Fruit fly (Drosophila melanogaster): ENCODE measurements around the gene Srp72.

Gene Srp72

dm6 chr3R:20546662-20547620, 41.6 kb upstream of the Srp72 start:
- TF ChIP-seq Mnt (GFP tag; optimal IDR thresholded peaks at IDR 0.05) (peak; percentile 55), tj (GFP tag; optimal IDR thresholded peaks at IDR 0.05) (peak; percentile 95), CG12768 (GFP tag; optimal IDR thresholded peaks at IDR 0.05) (peak; percentile 71), CG5204 (GFP tag; optimal IDR thresholded peaks at IDR 0.05) (no peak), CG14711 (tag; optimal IDR thresholded peaks at IDR 0.05) (peak; percentile 36), CG7045 (GFP tag; optimal IDR thresholded peaks at IDR 0.05) (no peak), ovo (GFP tag; optimal IDR thresholded peaks at IDR 0.05) (peak; percentile 47), bab1 (GFP tag; optimal IDR thresholded peaks at IDR 0.05) (no peak), toe (GFP tag; optimal IDR thresholded peaks at IDR 0.05) (peak; percentile 6), CG33017 (tag; optimal IDR thresholded peaks at IDR 0.05) (peak; percentile 9), pad (GFP tag; optimal IDR thresholded peaks at IDR 0.05) (no peak), Crg-1 (GFP tag; optimal IDR thresholded peaks at IDR 0.05) (no peak), CG7101 (tag; optimal IDR thresholded peaks at IDR 0.05) (peak; percentile 18), CG11617 (GFP tag; optimal IDR thresholded peaks at IDR 0.05) (peak; percentile 11), cic (GFP tag; optimal IDR thresholded peaks at IDR 0.05) (peak; percentile 91), Clk (GFP tag; optimal IDR thresholded peaks at IDR 0.05) (no peak)

- no peak for TF ChIP-seq bab1 (GFP tag; optimal IDR thresholded peaks at IDR 0.05)
- no peak for TF ChIP-seq CG14711 (tag; optimal IDR thresholded peaks at IDR 0.05)
- no peak for TF ChIP-seq CG7101 (tag; optimal IDR thresholded peaks at IDR 0.05)
- peak; percentile 14 for TF ChIP-seq cic (GFP tag; optimal IDR thresholded peaks at IDR 0.05)
- no peak for TF ChIP-seq Mnt (GFP tag; optimal IDR thresholded peaks at IDR 0.05)
- no peak for TF ChIP-seq CG33017 (tag; optimal IDR thresholded peaks at IDR 0.05)
- peak; percentile 76 for TF ChIP-seq tj (GFP tag; optimal IDR thresholded peaks at IDR 0.05)
- TF ChIP-seq CG5204 (GFP tag; optimal IDR thresholded peaks at IDR 0.05), result no peak
Observed at dm6 chr3R:20547758-20548157, 40.8 kb upstream of the Srp72 start.

DNA sequence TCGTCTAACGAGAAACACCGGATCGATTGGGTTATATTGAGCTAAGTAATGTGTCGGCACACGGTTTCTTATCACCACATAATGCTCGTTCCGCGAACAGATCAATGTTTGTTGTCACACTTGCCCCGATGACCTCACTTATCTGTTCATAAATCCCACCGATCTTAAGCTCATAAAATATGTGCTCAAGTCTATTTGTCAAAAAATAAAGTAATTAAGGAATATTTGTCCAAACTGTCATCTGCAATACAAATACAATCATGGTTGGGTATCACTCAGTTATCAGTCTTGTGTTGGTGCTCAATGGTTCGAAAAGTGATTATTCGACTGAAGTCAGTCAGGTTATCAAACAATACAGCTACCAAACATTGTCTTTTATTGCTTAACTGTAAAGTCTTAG, 40.3 kb upstream of the Srp72 start:
- TF ChIP-seq CG14711 (tag; optimal IDR thresholded peaks at IDR 0.05) (no peak), ovo (GFP tag; optimal IDR thresholded peaks at IDR 0.05) (no peak), CG12768 (GFP tag; optimal IDR thresholded peaks at IDR 0.05) (no peak), tj (GFP tag; optimal IDR thresholded peaks at IDR 0.05) (no peak), CG7101 (tag; optimal IDR thresholded peaks at IDR 0.05) (no peak), CG33017 (tag; optimal IDR thresholded peaks at IDR 0.05) (no peak)

dm6 chr3R:20549017-20549854, 39.3 kb upstream of the Srp72 start:
- TF ChIP-seq CG11617 (GFP tag; optimal IDR thresholded peaks at IDR 0.05) (no peak), CG7101 (tag; optimal IDR thresholded peaks at IDR 0.05) (peak; percentile 24), cic (GFP tag; optimal IDR thresholded peaks at IDR 0.05) (peak; percentile 92), CG7045 (GFP tag; optimal IDR thresholded peaks at IDR 0.05) (peak; percentile 60), ovo (GFP tag; optimal IDR thresholded peaks at IDR 0.05) (peak; percentile 29), CG14711 (tag; optimal IDR thresholded peaks at IDR 0.05) (no peak), Clk (GFP tag; optimal IDR thresholded peaks at IDR 0.05) (peak; percentile 63), CG33017 (tag; optimal IDR thresholded peaks at IDR 0.05) (peak; percentile 60), pad (GFP tag; optimal IDR thresholded peaks at IDR 0.05) (peak; percentile 7), Mnt (GFP tag; optimal IDR thresholded peaks at IDR 0.05) (peak; percentile 71), tj (GFP tag; optimal IDR thresholded peaks at IDR 0.05) (no peak), bab1 (GFP tag; optimal IDR thresholded peaks at IDR 0.05) (no peak), cnc (optimal IDR thresholded peaks at IDR 0.05) (no peak), CG12768 (GFP tag; optimal IDR thresholded peaks at IDR 0.05) (peak; percentile 63), Crg-1 (GFP tag; optimal IDR thresholded peaks at IDR 0.05) (no peak), CG1620 (GFP tag; optimal IDR thresholded peaks at IDR 0.05) (no peak), toe (GFP tag; optimal IDR thresholded peaks at IDR 0.05) (peak; percentile 36), kay (GFP tag; ENCODE audit: borderline replicate concordance) (peak; percentile 64), Hr96 (GFP tag; optimal IDR thresholded peaks at IDR 0.05) (no peak), CG5204 (GFP tag; optimal IDR thresholded peaks at IDR 0.05) (no peak)

DNA sequence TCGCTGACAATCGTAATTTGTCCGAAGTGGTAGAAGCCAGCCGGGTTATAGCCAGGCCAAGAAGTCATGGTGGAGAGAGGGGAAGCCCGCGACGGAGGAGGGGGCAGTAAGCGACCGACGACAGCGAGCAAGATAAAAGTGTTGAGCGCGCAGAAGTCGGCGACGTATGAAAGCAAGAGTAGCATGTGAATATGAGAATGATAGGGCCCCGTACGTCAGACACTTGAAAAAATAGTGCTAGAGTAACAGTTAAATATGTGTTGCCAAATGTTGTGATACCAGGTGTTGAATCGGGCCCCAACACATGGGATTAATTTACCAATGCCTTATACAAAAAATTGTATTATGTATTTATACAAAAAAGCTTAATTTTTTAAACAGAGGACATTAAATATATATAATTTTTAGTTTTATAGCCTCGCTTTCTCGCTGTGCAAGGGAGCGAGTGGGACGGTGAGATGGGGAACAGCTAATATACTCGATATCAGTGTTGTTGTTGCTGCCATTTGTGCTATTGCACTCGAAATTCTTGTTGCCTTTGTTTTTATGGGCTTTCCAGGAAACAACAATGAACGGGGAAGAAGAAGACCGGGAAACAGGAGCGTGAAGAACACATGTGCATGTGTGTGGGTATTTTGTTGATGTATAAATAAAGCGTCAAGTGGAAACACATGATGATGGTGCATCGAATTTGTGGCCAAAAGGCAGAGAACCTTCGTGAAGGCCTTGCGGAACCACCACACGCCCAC, 38.5 kb upstream of the Srp72 start:
- TF ChIP-seq Clk (GFP tag; optimal IDR thresholded peaks at IDR 0.05), result peak; percentile 78
- TF ChIP-seq Crg-1 (GFP tag; optimal IDR thresholded peaks at IDR 0.05), result no peak
- TF ChIP-seq CG12768 (GFP tag; optimal IDR thresholded peaks at IDR 0.05), result peak; percentile 85
- TF ChIP-seq ovo (GFP tag; optimal IDR thresholded peaks at IDR 0.05), result peak; percentile 20
- peak; percentile 77 for TF ChIP-seq CG5204 (GFP tag; optimal IDR thresholded peaks at IDR 0.05)
- TF ChIP-seq Hr96 (GFP tag; optimal IDR thresholded peaks at IDR 0.05), result peak; percentile 44
- peak; percentile 85 for TF ChIP-seq bab1 (GFP tag; optimal IDR thresholded peaks at IDR 0.05)
- peak; percentile 97 for TF ChIP-seq tj (GFP tag; optimal IDR thresholded peaks at IDR 0.05)
- TF ChIP-seq cic (GFP tag; optimal IDR thresholded peaks at IDR 0.05), result peak; percentile 75
- TF ChIP-seq toe (GFP tag; optimal IDR thresholded peaks at IDR 0.05), result peak; percentile 63
- peak; percentile 86 for TF ChIP-seq CG14711 (tag; optimal IDR thresholded peaks at IDR 0.05)
- TF ChIP-seq pad (GFP tag; optimal IDR thresholded peaks at IDR 0.05), result peak; percentile 80
- peak; percentile 77 for TF ChIP-seq Mnt (GFP tag; optimal IDR thresholded peaks at IDR 0.05)
- TF ChIP-seq CG11617 (GFP tag; optimal IDR thresholded peaks at IDR 0.05), result peak; percentile 90
- no peak for TF ChIP-seq cnc (optimal IDR thresholded peaks at IDR 0.05)
- TF ChIP-seq CG7101 (tag; optimal IDR thresholded peaks at IDR 0.05), result peak; percentile 86
- peak; percentile 65 for TF ChIP-seq kay (GFP tag; ENCODE audit: borderline replicate concordance)
- peak; percentile 91 for TF ChIP-seq CG33017 (tag; optimal IDR thresholded peaks at IDR 0.05)
- peak; percentile 87 for TF ChIP-seq CG7045 (GFP tag; optimal IDR thresholded peaks at IDR 0.05)
- TF ChIP-seq CG1620 (GFP tag; optimal IDR thresholded peaks at IDR 0.05), result peak; percentile 79

Data from whole organism, adult.